Worm (Caenorhabditis elegans): Measurements from ENCODE around the gene srxa-15.

ce11 chrV:20634330-20634729, 7.7 kb upstream of the srxa-15 start, which contains the start of gene F46B3.16:
- no peak for TF ChIP-seq unc-130 (GFP tag; optimal IDR thresholded peaks at IDR 0.05)
- TF ChIP-seq pha-4 (tag; optimal IDR thresholded peaks at IDR 0.05) = no peak
- no peak for TF ChIP-seq nfya-1 (tag; optimal IDR thresholded peaks at IDR 0.05; ENCODE audit: borderline replicate concordance, insufficient read depth)
- no peak for TF ChIP-seq nhr-27 (tag; optimal IDR thresholded peaks at IDR 0.05)
- TF ChIP-seq lin-26 (GFP tag; IDR thresholded peaks at IDR 0.05) = no peak
- no peak for TF ChIP-seq F57A8.1 (GFP tag; optimal IDR thresholded peaks at IDR 0.05)
- TF ChIP-seq him-1 (tag; optimal IDR thresholded peaks at IDR 0.05) = no peak
- TF ChIP-seq F23B12.7 (tag; optimal IDR thresholded peaks at IDR 0.05; ENCODE audit: insufficient read depth) = no peak
- no peak for TF ChIP-seq F55B11.4 (tag; optimal IDR thresholded peaks at IDR 0.05; ENCODE audit: borderline replicate concordance, insufficient read depth)
- no peak for TF ChIP-seq snpc-4 (GFP tag; optimal IDR thresholded peaks at IDR 0.05)
- TF ChIP-seq snpc-4 (tag; optimal IDR thresholded peaks at IDR 0.05) = no peak
- no peak for TF ChIP-seq unc-62 (GFP tag; optimal IDR thresholded peaks at IDR 0.05)
- no peak for TF ChIP-seq T07F8.4 (tag; optimal IDR thresholded peaks at IDR 0.05)
- TF ChIP-seq aptf-2 (GFP tag; conservative IDR thresholded peaks at IDR 0.05) = no peak

All from whole organism, young adult.